Worm (Caenorhabditis elegans): ENCODE measurements around the gene fbxa-12.

DNA sequence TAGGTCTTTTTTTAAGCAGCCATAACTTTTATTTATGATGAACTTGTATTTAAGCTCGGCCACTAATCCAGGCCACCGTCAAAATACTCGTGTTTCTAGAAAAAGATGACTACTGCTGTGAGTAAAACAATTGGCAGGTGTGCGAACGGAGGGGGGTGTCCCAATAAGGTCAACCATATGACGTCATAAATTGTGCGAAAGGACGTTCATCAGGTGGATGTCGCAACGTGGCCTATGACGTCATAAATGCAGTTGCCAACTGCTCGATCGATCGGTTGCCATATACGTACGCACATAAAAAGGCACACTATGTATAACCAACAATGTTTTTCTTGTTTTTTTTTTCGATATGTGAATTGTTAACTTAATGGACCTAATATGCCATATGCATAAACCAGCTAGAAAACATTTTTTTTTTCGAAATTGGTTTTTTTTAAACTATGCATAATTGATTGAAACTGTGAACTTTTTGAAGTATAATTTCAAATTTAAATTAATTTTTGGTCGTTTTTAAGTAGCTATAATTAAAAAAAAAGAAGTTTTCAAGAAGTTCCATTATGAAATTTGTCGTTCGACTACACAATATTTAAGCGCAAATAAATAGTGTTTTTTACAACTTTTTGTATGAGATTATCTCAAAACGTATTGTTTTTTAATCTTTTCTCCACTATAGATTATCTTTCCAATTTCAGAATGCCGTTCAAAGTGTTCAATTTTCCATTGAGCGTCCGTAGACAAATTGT lies 14.9 kb downstream of the fbxa-12 start, which contains the start of gene C39B5.2:
- TF ChIP-seq attf-6 (GFP tag; IDR thresholded peaks at IDR 0.05) (no peak), ama-1 (optimal IDR thresholded peaks at IDR 0.05) (no peak), ama-1 (GFP tag; optimal IDR thresholded peaks at IDR 0.05) (no peak), atf-7 (tag; optimal IDR thresholded peaks at IDR 0.05) (peak; percentile 28), die-1 (tag; optimal IDR thresholded peaks at IDR 0.05) (no peak), B0261.1 (tag; optimal IDR thresholded peaks at IDR 0.05) (no peak)
